Worm (Caenorhabditis elegans): Measurements from ENCODE around the gene C01G10.14.

Gene C01G10.14

ce11 chrV:15071015-15071810 lies 34.5 kb downstream of the C01G10.14 start, which contains the start of gene unc-76 (continued):
- TF ChIP-seq pqm-1 (tag; optimal IDR thresholded peaks at IDR 0.05) (no peak), sptf-1 (tag; optimal IDR thresholded peaks at IDR 0.05) (no peak), lin-39 (tag; optimal IDR thresholded peaks at IDR 0.05) (peak; percentile 63), C34B4.2 (tag; optimal IDR thresholded peaks at IDR 0.05) (no peak), nhr-20 (tag; optimal IDR thresholded peaks at IDR 0.05) (peak; percentile 81), lin-35 (GFP tag; optimal IDR thresholded peaks at IDR 0.05) (peak; percentile 38 to 70), fkh-10 (GFP tag; optimal IDR thresholded peaks at IDR 0.05) (peak; percentile 56), lin-14 (GFP tag; optimal IDR thresholded peaks at IDR 0.05) (peak; percentile 99), nhr-28 (tag; optimal IDR thresholded peaks at IDR 0.05) (no peak), zag-1 (tag; optimal IDR thresholded peaks at IDR 0.05) (peak; percentile 91), efl-3 (GFP tag; optimal IDR thresholded peaks at IDR 0.05) (no peak), nhr-19 (GFP tag; conservative IDR thresholded peaks at IDR 0.05) (peak; percentile 81), elt-3 (tag; optimal IDR thresholded peaks at IDR 0.05) (no peak), ama-1 (optimal IDR thresholded peaks at IDR 0.05) (no peak), F16B12.6 (tag; optimal IDR thresholded peaks at IDR 0.05) (peak; percentile 12), unc-30 (tag; optimal IDR thresholded peaks at IDR 0.05) (no peak), nhr-11 (tag; optimal IDR thresholded peaks at IDR 0.05) (peak; percentile 63), nhr-85 (tag) (peak; percentile 88), lsy-2 (tag; optimal IDR thresholded peaks at IDR 0.05) (peak; percentile 76 to 87), nhr-71 (tag; optimal IDR thresholded peaks at IDR 0.05) (peak; percentile 94), snu-23 (GFP tag; optimal IDR thresholded peaks at IDR 0.05) (peak; percentile 90), unc-62 (GFP tag; optimal IDR thresholded peaks at IDR 0.05) (no peak), fkh-8 (tag; optimal IDR thresholded peaks at IDR 0.05) (peak; percentile 95), dpl-1 (GFP tag; optimal IDR thresholded peaks at IDR 0.05) (peak; percentile 49 to 59 (median 57)), irx-1 (tag; optimal IDR thresholded peaks at IDR 0.05) (peak; percentile 80), hpl-2 (GFP tag; optimal IDR thresholded peaks at IDR 0.05) (no peak), ceh-90 (tag; optimal IDR thresholded peaks at IDR 0.05) (no peak), dsc-1 (tag; optimal IDR thresholded peaks at IDR 0.05) (peak; percentile 89), ces-1 (GFP tag; optimal IDR thresholded peaks at IDR 0.05) (no peak), nhr-47 (tag; optimal IDR thresholded peaks at IDR 0.05) (peak; percentile 88), mep-1 (tag; optimal IDR thresholded peaks at IDR 0.05) (peak; percentile 92), grh-1 (GFP tag; IDR thresholded peaks at IDR 0.05) (no peak), aha-1 (tag; optimal IDR thresholded peaks at IDR 0.05) (peak; percentile 7), egl-27 (tag; optimal IDR thresholded peaks at IDR 0.05) (peak; percentile 58 to 76), C04F5.9 (tag; optimal IDR thresholded peaks at IDR 0.05) (no peak), lin-13 (GFP tag; optimal IDR thresholded peaks at IDR 0.05) (peak; percentile 62), pax-3 (tag; optimal IDR thresholded peaks at IDR 0.05) (peak; percentile 88), xbp-1 (tag; optimal IDR thresholded peaks at IDR 0.05) (peak; percentile 80), nhr-77 (tag; optimal IDR thresholded peaks at IDR 0.05) (peak; percentile 71), nhr-90 (tag; optimal IDR thresholded peaks at IDR 0.05; ENCODE audit: poor library complexity) (peak; percentile 13), swsn-7 (tag; optimal IDR thresholded peaks at IDR 0.05) (peak; percentile 90), snpc-4 (tag; optimal IDR thresholded peaks at IDR 0.05) (peak; percentile 40), tbx-2 (tag; optimal IDR thresholded peaks at IDR 0.05) (peak; percentile 91), ztf-4 (tag; optimal IDR thresholded peaks at IDR 0.05) (peak; percentile 53), ceh-8 (GFP tag; optimal IDR thresholded peaks at IDR 0.05) (peak; percentile 58), fkh-4 (tag; optimal IDR thresholded peaks at IDR 0.05; ENCODE audit: borderline replicate concordance) (peak; percentile 40), zip-4 (GFP tag; optimal IDR thresholded peaks at IDR 0.05) (no peak), unc-98 (GFP tag; IDR thresholded peaks at IDR 0.05) (no peak)
